Fruit fly (Drosophila melanogaster) S2 (cell line): ENCODE results near the gene CG10943.

Experiments
- CG8478 ChIP-seq: fragments of >200 bp; optimal IDR thresholded peaks from 2 replicates; lab custom pipeline; 2018
- CTCF ChIP-seq, 2 experiments: fragments of >200 bp; optimal IDR thresholded peaks; 2 replicates each; lab custom pipeline; 2018

dm6 chr3L:12837196-12837720 lies 25.5 kb downstream of the CG10943 start:
- TF ChIP-seq CG8478 (lab: Kevin White, UChicago) (no peak), CTCF (optimal IDR thresholded peaks at IDR 0.05; lab: Kevin White, UChicago) (no peak)
